Fruit fly (Drosophila melanogaster): ENCODE measurements around the gene anchor.

anchor gene

DNA sequence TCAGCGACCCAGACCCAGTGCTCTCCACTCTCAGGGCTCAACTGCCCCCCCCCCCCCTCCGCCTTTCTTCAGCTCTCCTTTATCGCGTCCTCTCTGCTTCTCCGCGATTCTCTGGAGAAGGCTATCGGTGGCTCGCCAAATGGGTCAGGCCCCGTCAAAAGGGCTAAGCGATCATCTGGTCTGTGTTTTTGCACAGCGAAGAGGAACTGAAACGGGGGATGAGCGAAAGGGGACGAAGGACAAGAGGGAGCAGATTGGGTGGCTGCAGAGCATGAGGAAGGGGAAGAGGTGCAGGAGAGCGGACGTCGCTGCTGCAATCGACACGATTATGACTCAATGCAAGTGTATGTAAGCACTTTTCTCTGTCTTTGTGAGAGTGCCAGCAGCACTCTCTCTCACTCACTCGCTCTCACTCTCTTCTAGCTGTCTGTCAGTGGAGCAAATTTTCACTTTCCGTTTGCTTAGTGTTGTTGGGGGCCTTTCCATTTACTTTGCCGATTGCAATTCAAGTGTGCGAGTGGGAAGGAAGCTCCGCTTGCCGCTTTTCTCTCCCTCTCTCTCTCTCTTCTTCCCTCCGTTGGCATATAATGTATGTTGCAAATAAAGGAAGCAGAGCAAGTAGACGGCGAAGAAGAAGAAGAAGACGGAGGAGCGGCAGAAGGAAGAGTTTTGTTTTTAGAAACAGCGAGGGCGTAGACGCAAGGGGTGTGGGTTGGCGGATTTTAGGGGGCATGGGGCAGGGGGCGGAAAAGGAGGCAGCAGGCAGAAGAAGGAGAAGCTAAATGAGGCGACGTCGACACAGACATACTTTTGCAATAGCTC, 43.9 kb upstream of the anchor start:
- peak; percentile 79 for TF ChIP-seq br (GFP tag; optimal IDR thresholded peaks at IDR 0.05)
- peak; percentile 5 for TF ChIP-seq CG32264 (GFP tag; optimal IDR thresholded peaks at IDR 0.05)
- peak; percentile 27 for TF ChIP-seq woc (GFP tag; optimal IDR thresholded peaks at IDR 0.05)
- peak; percentile 33 for TF ChIP-seq Rel (GFP tag; optimal IDR thresholded peaks at IDR 0.05)
- peak; percentile 79 for TF ChIP-seq Rel (tag; optimal IDR thresholded peaks at IDR 0.05)
- TF ChIP-seq Jra (GFP tag; optimal IDR thresholded peaks at IDR 0.05), result peak; percentile 96
- TF ChIP-seq dl (GFP tag; optimal IDR thresholded peaks at IDR 0.05; ENCODE audit: insufficient read depth in 1 of 2, partially characterized antibody in 2 of 2), result peak; percentile 93 to 96
- TF ChIP-seq jim (GFP tag; optimal IDR thresholded peaks at IDR 0.05), result no peak
- peak; percentile 26 for TF ChIP-seq tai (GFP tag; optimal IDR thresholded peaks at IDR 0.05)
- TF ChIP-seq Vsx2 (GFP tag; optimal IDR thresholded peaks at IDR 0.05; ENCODE audit: partially characterized antibody), result peak; percentile 91
- no peak for TF ChIP-seq rgr (GFP tag; optimal IDR thresholded peaks at IDR 0.05)
- no peak for TF ChIP-seq Dfd (GFP tag; optimal IDR thresholded peaks at IDR 0.05)
- peak; percentile 84 for TF ChIP-seq psq (GFP tag; optimal IDR thresholded peaks at IDR 0.05)
- no peak for TF ChIP-seq Hr78 (GFP tag; optimal IDR thresholded peaks at IDR 0.05)
- TF ChIP-seq dmrt93B (GFP tag; optimal IDR thresholded peaks at IDR 0.05), result no peak
- no peak for TF ChIP-seq Abd-B (GFP tag; optimal IDR thresholded peaks at IDR 0.05)
- no peak for TF ChIP-seq Mio (GFP tag; optimal IDR thresholded peaks at IDR 0.05)
- peak; percentile 86 for TF ChIP-seq h (GFP tag; optimal IDR thresholded peaks at IDR 0.05)
- no peak for TF ChIP-seq sage (GFP tag; optimal IDR thresholded peaks at IDR 0.05)
- TF ChIP-seq CrebA (GFP tag; optimal IDR thresholded peaks at IDR 0.05; ENCODE audit: borderline replicate concordance), result peak; percentile 92
- TF ChIP-seq Dif (GFP tag; optimal IDR thresholded peaks at IDR 0.05; ENCODE audit: partially characterized antibody), result peak; percentile 96
- TF ChIP-seq usp (GFP tag; optimal IDR thresholded peaks at IDR 0.05), result no peak
- no peak for TF ChIP-seq HLH106 (tag; optimal IDR thresholded peaks at IDR 0.05)
- TF ChIP-seq sv (GFP tag; optimal IDR thresholded peaks at IDR 0.05), result no peak
- no peak for TF ChIP-seq ey (GFP tag; optimal IDR thresholded peaks at IDR 0.05)
- peak; percentile 52 for TF ChIP-seq Hr83 (GFP tag; optimal IDR thresholded peaks at IDR 0.05; ENCODE audit: poor library complexity, severe bottlenecking)
- TF ChIP-seq Hnf4 (GFP tag; optimal IDR thresholded peaks at IDR 0.05), result peak; percentile 32
- TF ChIP-seq foxo (GFP tag; optimal IDR thresholded peaks at IDR 0.05), result peak in 1 of 2 experiments; percentile 11
- no peak for TF ChIP-seq lola (GFP tag; optimal IDR thresholded peaks at IDR 0.05)
- no peak for TF ChIP-seq Myc (optimal IDR thresholded peaks at IDR 0.05)
- peak; percentile 77 for TF ChIP-seq N (GFP tag; optimal IDR thresholded peaks at IDR 0.05)
- peak; percentile 98 for TF ChIP-seq fru (GFP tag; optimal IDR thresholded peaks at IDR 0.05)
- no peak for TF ChIP-seq OdsH (GFP tag; optimal IDR thresholded peaks at IDR 0.05)
- TF ChIP-seq Sp1 (GFP tag; optimal IDR thresholded peaks at IDR 0.05), result no peak

DNA sequence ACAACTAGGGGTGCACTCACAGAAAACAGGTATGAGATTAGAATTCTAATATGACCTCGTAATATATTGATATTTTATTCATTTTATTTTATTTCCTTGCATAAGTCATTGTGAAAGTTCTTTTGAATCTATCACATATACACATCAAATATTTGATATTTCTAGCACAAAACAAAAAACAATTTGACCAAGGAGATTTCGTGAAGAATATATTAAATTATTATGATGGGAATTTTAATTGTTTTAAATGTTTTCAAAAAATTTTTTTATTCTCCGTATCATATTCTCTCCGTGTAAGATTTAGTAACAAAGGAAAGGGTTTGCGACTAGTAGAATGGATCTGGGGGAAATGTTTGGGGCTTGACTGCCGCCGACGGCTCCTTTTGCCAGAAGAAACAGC, 43.2 kb upstream of the anchor start:
- peak; percentile 65 for TF ChIP-seq fru (GFP tag; optimal IDR thresholded peaks at IDR 0.05)
- peak; percentile 94 for TF ChIP-seq OdsH (GFP tag; optimal IDR thresholded peaks at IDR 0.05)
- TF ChIP-seq Hr78 (GFP tag; optimal IDR thresholded peaks at IDR 0.05), result no peak
- no peak for TF ChIP-seq Vsx2 (GFP tag; optimal IDR thresholded peaks at IDR 0.05; ENCODE audit: partially characterized antibody)
- peak; percentile 92 for TF ChIP-seq h (GFP tag; optimal IDR thresholded peaks at IDR 0.05)
- peak in 1 of 2 experiments; percentile 93 for TF ChIP-seq foxo (GFP tag; optimal IDR thresholded peaks at IDR 0.05)
- TF ChIP-seq br (GFP tag; optimal IDR thresholded peaks at IDR 0.05), result peak; percentile 71
- TF ChIP-seq psq (GFP tag; optimal IDR thresholded peaks at IDR 0.05), result peak; percentile 75
- TF ChIP-seq Abd-B (GFP tag; optimal IDR thresholded peaks at IDR 0.05), result no peak
- no peak for TF ChIP-seq CrebA (GFP tag; optimal IDR thresholded peaks at IDR 0.05; ENCODE audit: borderline replicate concordance)
- peak; percentile 85 for TF ChIP-seq dmrt93B (GFP tag; optimal IDR thresholded peaks at IDR 0.05)
- TF ChIP-seq Dif (GFP tag; optimal IDR thresholded peaks at IDR 0.05; ENCODE audit: partially characterized antibody), result no peak
- TF ChIP-seq Hnf4 (GFP tag; optimal IDR thresholded peaks at IDR 0.05), result peak; percentile 87
- TF ChIP-seq CG32264 (GFP tag; optimal IDR thresholded peaks at IDR 0.05), result peak; percentile 49
- TF ChIP-seq GATAd (GFP tag; optimal IDR thresholded peaks at IDR 0.05), result peak; percentile 4
- peak; percentile 96 for TF ChIP-seq Sp1 (GFP tag; optimal IDR thresholded peaks at IDR 0.05)
- peak; percentile 43 for TF ChIP-seq Jra (GFP tag; optimal IDR thresholded peaks at IDR 0.05)
- TF ChIP-seq sv (GFP tag; optimal IDR thresholded peaks at IDR 0.05), result no peak
- peak; percentile 69 for TF ChIP-seq sage (GFP tag; optimal IDR thresholded peaks at IDR 0.05)
- TF ChIP-seq HLH106 (tag; optimal IDR thresholded peaks at IDR 0.05), result peak; percentile 95
- TF ChIP-seq Rel (GFP tag; optimal IDR thresholded peaks at IDR 0.05), result peak; percentile 61
- TF ChIP-seq Rel (tag; optimal IDR thresholded peaks at IDR 0.05), result peak; percentile 40
- peak; percentile 72 for TF ChIP-seq tai (GFP tag; optimal IDR thresholded peaks at IDR 0.05)
- TF ChIP-seq woc (GFP tag; optimal IDR thresholded peaks at IDR 0.05), result peak; percentile 67
- TF ChIP-seq Mio (GFP tag; optimal IDR thresholded peaks at IDR 0.05), result peak; percentile 14
- peak; percentile 64 for TF ChIP-seq dsf (GFP tag; optimal IDR thresholded peaks at IDR 0.05; ENCODE audit: borderline replicate concordance)
- TF ChIP-seq Dfd (GFP tag; optimal IDR thresholded peaks at IDR 0.05), result no peak
- peak; percentile 94 for TF ChIP-seq rgr (GFP tag; optimal IDR thresholded peaks at IDR 0.05)
- peak; percentile 86 for TF ChIP-seq ey (GFP tag; optimal IDR thresholded peaks at IDR 0.05)
- TF ChIP-seq brk (GFP tag; optimal IDR thresholded peaks at IDR 0.05), result peak; percentile 92
- TF ChIP-seq CG9705 (GFP tag; optimal IDR thresholded peaks at IDR 0.05), result peak; percentile 72
- no peak for TF ChIP-seq usp (GFP tag; optimal IDR thresholded peaks at IDR 0.05)
